Fruit fly (Drosophila melanogaster) whole organism, embryonic: Measurements from ENCODE around the gene Psn.

Experiments
- CG1233 ChIP-seq: fragments of 200-800 bp; sonication (Bioruptor generic); optimal IDR thresholded peaks from 4 replicates; lab custom pipeline; 2018; ENCODE audit warnings: missing biosample characterization, mild to moderate bottlenecking, missing genetic modification characterization
- CG12391 ChIP-seq: fragments of 200-800 bp; sonication (Bioruptor generic); optimal IDR thresholded peaks from 3 replicates; lab custom pipeline; 2018; ENCODE audit warnings: missing biosample characterization, mild to moderate bottlenecking, missing genetic modification characterization, moderate library complexity
- CG14014 ChIP-seq: fragments of 200-800 bp; sonication (Bioruptor generic); IDR thresholded peaks from 2 replicates; pipeline ENCODE4 v1.3.6; 2022; ENCODE audit warnings: missing biosample characterization, missing genetic modification characterization
- CG15269 ChIP-seq: fragments of 200-800 bp; sonication (Bioruptor generic); optimal IDR thresholded peaks from 2 replicates; lab custom pipeline; 2018; ENCODE audit warnings: missing biosample characterization, mild to moderate bottlenecking, missing genetic modification characterization, moderate library complexity
- CG15479 ChIP-seq: fragments of 200-800 bp; sonication (Bioruptor generic); optimal IDR thresholded peaks from 3 replicates; lab custom pipeline; 2019; ENCODE audit warnings: missing biosample characterization, mild to moderate bottlenecking, missing genetic modification characterization, moderate library complexity
- CG15601 ChIP-seq: fragments of 200-800 bp; sonication (Bioruptor generic); optimal IDR thresholded peaks from 3 replicates; lab custom pipeline; 2019; ENCODE audit warnings: missing biosample characterization, mild to moderate bottlenecking, missing genetic modification characterization, moderate library complexity
- CG15696 ChIP-seq: fragments of 200-800 bp; sonication (Bioruptor generic); optimal IDR thresholded peaks from 2 replicates; lab custom pipeline; 2019; ENCODE audit warnings: missing biosample characterization, mild to moderate bottlenecking, missing genetic modification characterization, moderate library complexity
- CG18262 ChIP-seq: fragments of 200-800 bp; optimal IDR thresholded peaks from 3 replicates; lab custom pipeline; 2019; ENCODE audit warnings: missing biosample characterization, mild to moderate bottlenecking, missing genetic modification characterization, moderate library complexity
- CG1832 ChIP-seq: fragments of 200-800 bp; sonication (Bioruptor generic); optimal IDR thresholded peaks from 2 replicates; lab custom pipeline; 2017; ENCODE audit warnings: missing biosample characterization, mild to moderate bottlenecking, missing genetic modification characterization, inconsistent platforms
- CG32772 ChIP-seq: fragments of 200-800 bp; sonication (Bioruptor generic); IDR thresholded peaks from 2 replicates; pipeline ENCODE4 v1.3.6; 2022; ENCODE audit warnings: missing biosample characterization, missing genetic modification characterization
- CG34224 ChIP-seq: fragments of 200-800 bp; sonication (Bioruptor generic); IDR thresholded peaks from 3 replicates; pipeline ENCODE4 v1.3.6; 2022; ENCODE audit warnings: missing biosample characterization, missing genetic modification characterization; ENCODE audit not compliant: partially characterized antibody
- CG34422 ChIP-seq: fragments of 200-800 bp; sonication (Bioruptor generic); IDR thresholded peaks from 3 replicates; pipeline ENCODE4 v1.3.6; 2022; ENCODE audit warnings: missing biosample characterization, missing genetic modification characterization
- CG3847 ChIP-seq: fragments of 200-800 bp; sonication (Bioruptor generic); IDR thresholded peaks from 2 replicates; pipeline ENCODE4 v1.3.6; 2022; ENCODE audit warnings: missing biosample characterization, missing genetic modification characterization
- CG4328 ChIP-seq: fragments of 200-800 bp; sonication (Bioruptor generic); optimal IDR thresholded peaks from 3 replicates; lab custom pipeline; 2017; ENCODE audit warnings: missing biosample characterization, missing genetic modification reagents, missing genetic modification characterization
- CG6854 ChIP-seq: fragments of 200-800 bp; sonication (Bioruptor generic); optimal IDR thresholded peaks from 3 replicates; lab custom pipeline; 2017; ENCODE audit warnings: missing biosample characterization, mild to moderate bottlenecking, missing genetic modification characterization
- CG7372 ChIP-seq: fragments of 200-800 bp; sonication (Bioruptor generic); IDR thresholded peaks from 2 replicates; pipeline ENCODE4 v1.3.6; 2022; ENCODE audit warnings: missing biosample characterization, missing genetic modification characterization
- CG8388 ChIP-seq: fragments of 200-800 bp; sonication (Bioruptor generic); optimal IDR thresholded peaks from 2 replicates; lab custom pipeline; 2019; ENCODE audit warnings: missing biosample characterization, mild to moderate bottlenecking, missing genetic modification characterization, moderate library complexity
- Deaf1 ChIP-seq: fragments of 200-800 bp; optimal IDR thresholded peaks from 3 replicates; lab custom pipeline; 2019; ENCODE audit warnings: missing biosample characterization, mild to moderate bottlenecking, missing genetic modification characterization, moderate library complexity
- Dref ChIP-seq: fragments of 200-800 bp; sonication (Bioruptor generic); IDR thresholded peaks from 2 replicates; pipeline ENCODE4 v1.3.6; 2022; ENCODE audit warnings: missing biosample characterization, missing genetic modification characterization
- ERR ChIP-seq: fragments of 200-800 bp; sonication (Bioruptor generic); optimal IDR thresholded peaks from 2 replicates; lab custom pipeline; 2016; ENCODE audit warnings: missing biosample characterization, missing genetic modification characterization
- Eip74EF ChIP-seq, 2 experiments: fragments of 200-800 bp in 1 of 2; fragments of >200 bp in 1 of 2; sonication (Bioruptor generic) in 1 of 2; optimal IDR thresholded peaks; 2 replicates each; lab custom pipeline; 2017 to 2019; ENCODE audit warnings: missing biosample characterization in 2 of 2, missing genetic modification characterization in 2 of 2, mild to moderate bottlenecking in 1 of 2, moderate library complexity in 1 of 2
- Hr78 ChIP-seq, 2 experiments: fragments of 200-800 bp in 1 of 2; fragments of >200 bp in 1 of 2; sonication (Bioruptor generic) in 1 of 2; optimal IDR thresholded peaks; 2 replicates each; lab custom pipeline; 2017 to 2019; ENCODE audit warnings: missing biosample characterization in 2 of 2, missing genetic modification characterization in 2 of 2, mild to moderate bottlenecking in 1 of 2, moderate library complexity in 1 of 2
- Lhr ChIP-seq: fragments of 200-800 bp; sonication (Bioruptor generic); optimal IDR thresholded peaks from 3 replicates; lab custom pipeline; 2017; ENCODE audit warnings: mild to moderate bottlenecking, missing biosample characterization, missing genetic modification reagents, missing genetic modification characterization
- Med ChIP-seq: fragments of 200-800 bp; sonication (Bioruptor generic); peaks from one replicate; lab custom pipeline; 2016; ENCODE audit warnings: missing biosample characterization, missing genetic modification characterization, mild to moderate bottlenecking, inconsistent platforms, moderate library complexity
- Pdp1 ChIP-seq, 2 experiments: fragments of 200-800 bp; sonication (Bioruptor generic); optimal IDR thresholded peaks; 3 replicates each; lab custom pipeline; 2016; ENCODE audit warnings: missing biosample characterization in 2 of 2, missing genetic modification characterization in 2 of 2, mild to moderate bottlenecking in 1 of 2, moderate library complexity in 1 of 2
- Ptx1 ChIP-seq: fragments of 200-800 bp; sonication (Bioruptor generic); IDR thresholded peaks from 2 replicates; pipeline ENCODE4 v1.3.6; 2022; ENCODE audit warnings: missing biosample characterization, missing genetic modification characterization
- Sox100B ChIP-seq: fragments of 200-800 bp; sonication (Bioruptor generic); optimal IDR thresholded peaks from 3 replicates; lab custom pipeline; 2018; ENCODE audit warnings: missing biosample characterization, mild to moderate bottlenecking, missing genetic modification characterization
- Tbp ChIP-seq: fragments of >200 bp; optimal IDR thresholded peaks from 2 replicates; lab custom pipeline; 2018; ENCODE audit warnings: missing biosample characterization, missing genetic modification characterization
- ab ChIP-seq: fragments of 200-800 bp; sonication (Bioruptor generic); optimal IDR thresholded peaks from 2 replicates; lab custom pipeline; 2016; ENCODE audit warnings: missing biosample characterization, missing genetic modification characterization
- al ChIP-seq: fragments of 200-800 bp; sonication (Bioruptor generic); IDR thresholded peaks from 2 replicates; pipeline ENCODE4 v1.3.6; 2022; ENCODE audit warnings: missing biosample characterization, missing genetic modification characterization
- bab2 ChIP-seq: fragments of 200-800 bp; sonication (Bioruptor generic); optimal IDR thresholded peaks from 2 replicates; lab custom pipeline; 2016; ENCODE audit warnings: missing biosample characterization, missing genetic modification characterization
- bbx ChIP-seq: fragments of 200-800 bp; sonication (Bioruptor generic); IDR thresholded peaks from 2 replicates; pipeline ENCODE4 v1.3.6; 2022; ENCODE audit warnings: missing biosample characterization, missing genetic modification characterization; ENCODE audit not compliant: partially characterized antibody
- caup ChIP-seq: fragments of 200-800 bp; sonication (Bioruptor generic); optimal IDR thresholded peaks from 3 replicates; lab custom pipeline; 2017; ENCODE audit warnings: missing biosample characterization, mild to moderate bottlenecking, missing genetic modification characterization, moderate library complexity; ENCODE audit not compliant: severe bottlenecking
- crp ChIP-seq, 2 experiments: fragments of 200-800 bp; sonication (Bioruptor generic); optimal IDR thresholded peaks; 2 replicates in 1 of 2; 3 replicates in 1 of 2; lab custom pipeline; 2017; ENCODE audit warnings: missing biosample characterization in 2 of 2, missing genetic modification characterization in 2 of 2, mild to moderate bottlenecking in 1 of 2, moderate library complexity in 1 of 2
- dysf ChIP-seq: fragments of 200-800 bp; sonication (Bioruptor generic); IDR thresholded peaks from 3 replicates; pipeline ENCODE4 v1.3.6; 2022; ENCODE audit warnings: missing biosample characterization, missing genetic modification characterization
- exex ChIP-seq: fragments of 200-800 bp; sonication (Bioruptor generic); optimal IDR thresholded peaks from 4 replicates; lab custom pipeline; 2018; ENCODE audit warnings: missing biosample characterization, mild to moderate bottlenecking, missing genetic modification characterization, moderate library complexity
- ind ChIP-seq: fragments of 200-800 bp; sonication (Bioruptor generic); optimal IDR thresholded peaks from 3 replicates; lab custom pipeline; 2016; ENCODE audit warnings: missing biosample characterization, missing genetic modification characterization
- jing ChIP-seq: fragments of 200-800 bp; sonication (Bioruptor generic); optimal IDR thresholded peaks from 2 replicates; lab custom pipeline; 2018; ENCODE audit warnings: missing biosample characterization, mild to moderate bottlenecking, missing genetic modification characterization
- kay ChIP-seq: fragments of 200-800 bp; sonication (Bioruptor generic); optimal IDR thresholded peaks from 2 replicates; lab custom pipeline; 2016; ENCODE audit warnings: missing biosample characterization, missing genetic modification characterization
- ken ChIP-seq: fragments of 200-800 bp; sonication (Bioruptor generic); IDR thresholded peaks from 3 replicates; pipeline ENCODE4 v1.3.6; 2022; ENCODE audit warnings: missing biosample characterization, missing genetic modification characterization
- maf-S ChIP-seq: fragments of 200-800 bp; sonication (Bioruptor generic); optimal IDR thresholded peaks from 2 replicates; lab custom pipeline; 2016; ENCODE audit warnings: missing biosample characterization, missing genetic modification characterization
- mirr ChIP-seq: fragments of 200-800 bp; sonication (Bioruptor generic); optimal IDR thresholded peaks from 3 replicates; lab custom pipeline; 2018; ENCODE audit warnings: missing biosample characterization, mild to moderate bottlenecking, missing genetic modification characterization
- seq ChIP-seq: fragments of 200-800 bp; sonication (Bioruptor generic); IDR thresholded peaks from 2 replicates; pipeline ENCODE4 v1.3.6; 2022; ENCODE audit warnings: missing biosample characterization, missing genetic modification characterization
- stwl ChIP-seq: fragments of 200-800 bp; sonication (Bioruptor generic); optimal IDR thresholded peaks from 3 replicates; lab custom pipeline; 2018; ENCODE audit warnings: missing biosample characterization, mild to moderate bottlenecking, missing genetic modification characterization, moderate library complexity
- tna ChIP-seq: fragments of 200-800 bp; sonication (Bioruptor generic); IDR thresholded peaks from 2 replicates; pipeline ENCODE4 v1.3.6; 2022; ENCODE audit warnings: missing biosample characterization, missing genetic modification characterization; ENCODE audit not compliant: partially characterized antibody
- unc-4 ChIP-seq: fragments of 200-800 bp; sonication (Bioruptor generic); IDR thresholded peaks from 2 replicates; pipeline ENCODE4 v1.3.6; 2022; ENCODE audit warnings: missing biosample characterization, missing genetic modification characterization; ENCODE audit not compliant: partially characterized antibody

The Psn gene

DNA sequence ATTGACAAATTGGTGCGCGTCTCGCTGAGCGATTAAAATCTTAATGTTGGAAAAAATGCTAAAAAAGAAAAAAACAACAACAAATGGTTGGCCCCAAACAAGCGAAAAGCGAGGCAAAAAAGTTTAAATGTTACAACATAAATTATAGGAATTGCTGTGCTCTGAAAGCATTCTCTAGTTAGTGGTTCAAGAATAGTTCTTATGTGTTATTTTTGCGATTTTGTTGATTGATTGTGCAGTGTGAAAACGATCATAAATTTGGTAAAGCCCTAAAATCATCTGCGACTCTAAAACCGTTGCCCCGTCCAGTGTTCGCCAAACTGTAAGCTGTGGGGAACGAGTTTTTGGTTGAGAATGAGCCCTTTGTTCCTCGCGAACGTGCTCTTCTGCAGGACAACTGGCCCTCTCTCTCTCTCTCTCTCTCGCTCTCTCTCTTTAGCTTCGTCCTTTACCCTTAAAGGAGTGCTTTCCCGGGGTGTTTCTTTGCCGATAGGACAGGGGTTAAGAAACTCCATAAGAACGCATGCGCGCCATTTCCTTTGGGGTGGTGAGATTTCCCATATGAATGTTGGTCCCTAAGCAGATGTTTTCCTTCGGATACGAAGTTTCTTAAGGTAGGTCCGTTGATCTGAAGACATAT is 10.5 kb downstream of the Psn start (continued):
- no peak for TF ChIP-seq ind (GFP tag; lab: Kevin White, UChicago)
- TF ChIP-seq stwl: no peak
- TF ChIP-seq tna (GFP tag; lab: Robert Waterston, UW): peak; percentile 38; the same call in 1 of the 2 replicates
- no peak for TF ChIP-seq ERR (GFP tag; lab: Kevin White, UChicago)
- no peak for TF ChIP-seq Dref (GFP tag; lab: Robert Waterston, UW)
- TF ChIP-seq Deaf1 (tag; lab: Kevin White, UChicago): peak; percentile 42
- peak; percentile 17; the same call in 1 of the 3 replicates for TF ChIP-seq CG34422 (GFP tag; lab: Robert Waterston, UW)
- TF ChIP-seq CG32772 (GFP tag; lab: Robert Waterston, UW): no peak
- peak; percentile 28 for TF ChIP-seq Med (GFP tag; lab: Kevin White, UChicago)
- no peak for TF ChIP-seq Ptx1
- peak; percentile 15 for TF ChIP-seq CG6854 (GFP tag; lab: Kevin White, UChicago)
- TF ChIP-seq kay (GFP tag; lab: Kevin White, UChicago): no peak
- TF ChIP-seq mirr: no peak
- TF ChIP-seq CG12391: no peak
- TF ChIP-seq CG3847: no peak
- TF ChIP-seq CG1832 (GFP tag; lab: Kevin White, UChicago): peak; percentile 62

DNA sequence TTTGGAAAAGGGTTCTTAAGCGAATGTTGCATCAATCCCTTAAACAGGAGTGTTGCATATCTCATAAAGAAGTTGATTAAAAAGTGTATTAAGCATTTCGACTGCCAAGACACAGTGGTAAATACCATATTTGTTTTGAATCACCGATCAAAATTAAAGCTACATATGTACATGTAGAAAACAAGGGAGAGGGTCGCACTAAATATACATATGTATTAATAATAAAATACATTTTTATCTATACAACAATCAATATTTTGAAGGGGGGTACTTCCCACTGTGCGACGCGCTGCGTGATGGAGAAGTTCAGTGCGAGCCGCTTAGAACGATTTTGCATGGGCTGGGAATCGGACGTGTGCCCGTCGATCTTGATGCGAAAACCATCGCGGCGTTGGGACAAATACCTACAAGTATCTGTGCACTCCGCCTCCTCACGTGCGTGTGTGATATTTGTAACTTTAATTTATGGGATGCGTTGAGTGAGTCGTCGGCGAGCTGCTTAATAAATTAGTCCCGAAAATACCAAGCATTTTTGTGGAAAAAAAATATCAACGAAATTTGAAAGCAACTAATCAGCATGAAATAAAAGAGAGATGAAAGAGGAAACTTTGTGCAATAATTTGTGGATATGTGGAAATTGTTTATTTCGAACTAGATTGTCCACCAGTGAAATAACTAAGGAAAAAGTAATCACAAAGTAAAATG is 12.7 kb downstream of the Psn start:
- peak; percentile 88 for TF ChIP-seq CG14014 (GFP tag; lab: Robert Waterston, UW)
- TF ChIP-seq CG15479 (GFP tag; lab: Kevin White, UChicago): no peak
- TF ChIP-seq caup (GFP tag; lab: Kevin White, UChicago): peak; percentile 84
- peak; percentile 84 for TF ChIP-seq al (GFP tag; lab: Robert Waterston, UW)
- peak; percentile 87 for TF ChIP-seq CG7372 (GFP tag; lab: Robert Waterston, UW)
- TF ChIP-seq CG15269 (tag; lab: Kevin White, UChicago): peak; percentile 89
- TF ChIP-seq Tbp (GFP tag; lab: Kevin White, UChicago): no peak
- TF ChIP-seq unc-4 (GFP tag; lab: Robert Waterston, UW): no peak
- peak; percentile 62 for TF ChIP-seq CG15601 (tag; lab: Kevin White, UChicago)
- TF ChIP-seq ab: no peak
- TF ChIP-seq exex (tag; lab: Kevin White, UChicago): peak; percentile 17
- peak; percentile 86 for TF ChIP-seq CG1233 (GFP tag; lab: Kevin White, UChicago)
- peak; percentile 50 for TF ChIP-seq CG4328 (GFP tag; lab: Kevin White, UChicago)
- no peak for TF ChIP-seq CG34224 (GFP tag; lab: Robert Waterston, UW)
- TF ChIP-seq CG15696 (tag; lab: Kevin White, UChicago): peak; percentile 43
- TF ChIP-seq seq (GFP tag; lab: Robert Waterston, UW): peak; percentile 90
- peak in 1 of 2 experiments; percentile 27 for TF ChIP-seq crp (GFP tag; optimal IDR thresholded peaks at IDR 0.05; lab: Kevin White, UChicago)
- TF ChIP-seq Eip74EF (GFP tag; optimal IDR thresholded peaks at IDR 0.05; lab: Kevin White, UChicago): peak in 1 of 2 experiments; percentile 78
- TF ChIP-seq dysf (GFP tag; lab: Robert Waterston, UW): peak; percentile 93
- 0 out of 2 replicates have a peak, but pooled peaks have one; percentile 32 for TF ChIP-seq bbx (GFP tag; lab: Robert Waterston, UW)
- peak; percentile 89 for TF ChIP-seq ind (GFP tag; lab: Kevin White, UChicago)
- peak; percentile 51 for TF ChIP-seq Lhr (GFP tag; lab: Kevin White, UChicago)
- peak; percentile 83 for TF ChIP-seq CG8388 (GFP tag; lab: Kevin White, UChicago)
- TF ChIP-seq Pdp1 (GFP tag; optimal IDR thresholded peaks at IDR 0.05; lab: Kevin White, UChicago): peak; percentile 13 to 49
- peak; percentile 9 for TF ChIP-seq maf-S (GFP tag; lab: Kevin White, UChicago)
- peak; percentile 53 for TF ChIP-seq jing
- peak; percentile 88 for TF ChIP-seq CG18262 (tag; lab: Kevin White, UChicago)
- TF ChIP-seq Hr78 (GFP tag; optimal IDR thresholded peaks at IDR 0.05; lab: Kevin White, UChicago): peak in 1 of 2 experiments; percentile 33
- peak; percentile 85 for TF ChIP-seq Sox100B (GFP tag; lab: Kevin White, UChicago)
- no peak for TF ChIP-seq ERR (GFP tag; lab: Kevin White, UChicago)
- TF ChIP-seq bab2 (GFP tag; lab: Kevin White, UChicago): no peak
- peak; percentile 89 for TF ChIP-seq ken (GFP tag; lab: Robert Waterston, UW)
